Worm (Caenorhabditis elegans) whole organism, late embryonic: ENCODE data around the gene srw-62.

Source experiments
- C38D4.7 ChIP-seq: fragments of 200-800 bp; sonication (Bioruptor generic); optimal IDR thresholded peaks from 2 replicates; lab custom pipeline; 2018; ENCODE audit warnings: mild to moderate bottlenecking, missing genetic modification characterization, moderate library complexity, missing compliant biosample characterization
- K02D7.2 ChIP-seq: sonication (generic microtip); optimal IDR thresholded peaks from 2 replicates; lab custom pipeline; 2017; ENCODE audit warnings: mild to moderate bottlenecking, missing genetic modification characterization, missing compliant biosample characterization
- K09A11.1 ChIP-seq: sonication (generic microtip); optimal IDR thresholded peaks from 2 replicates; lab custom pipeline; 2017; ENCODE audit warnings: antibody characterized with exemption, mild to moderate bottlenecking, missing genetic modification characterization, missing compliant biosample characterization; ENCODE audit not compliant: insufficient read depth
- Y22D7AL.16 ChIP-seq: sonication (generic microtip); optimal IDR thresholded peaks from 2 replicates; lab custom pipeline; 2016; ENCODE audit warnings: missing genetic modification characterization, missing compliant biosample characterization
- ama-1 ChIP-seq: fragments of 150-350 bp; optimal IDR thresholded peaks from 2 replicates; lab custom pipeline; 2014
- ceh-14 ChIP-seq: sonication (generic microtip); optimal IDR thresholded peaks from 2 replicates; lab custom pipeline; 2016; ENCODE audit warnings: missing genotype, missing genetic modification characterization, missing compliant biosample characterization
- ceh-19 ChIP-seq: fragments of 200-800 bp; sonication (Bioruptor generic); optimal IDR thresholded peaks from 2 replicates; lab custom pipeline; 2018; ENCODE audit warnings: mild to moderate bottlenecking, missing genetic modification characterization, missing compliant biosample characterization
- ceh-22 ChIP-seq: sonication (generic microtip); optimal IDR thresholded peaks from 2 replicates; lab custom pipeline; 2017; ENCODE audit warnings: missing biosample characterization, missing genetic modification characterization
- ceh-31 ChIP-seq: sonication (generic microtip); optimal IDR thresholded peaks from 2 replicates; lab custom pipeline; 2016; ENCODE audit warnings: missing genetic modification characterization, missing compliant biosample characterization
- ceh-45 ChIP-seq: fragments of 200-800 bp; sonication (Bioruptor generic); IDR thresholded peaks from 2 replicates; pipeline ENCODE4 v1.3.6; 2022; ENCODE audit warnings: missing genetic modification reagents, missing genetic modification characterization, missing compliant biosample characterization
- ceh-48 ChIP-seq: sonication (generic microtip); optimal IDR thresholded peaks from 2 replicates; lab custom pipeline; 2016; ENCODE audit warnings: missing genetic modification characterization, inconsistent platforms, missing compliant biosample characterization
- ceh-6 ChIP-seq: fragments of 200-800 bp; sonication (Bioruptor generic); optimal IDR thresholded peaks from 2 replicates; lab custom pipeline; 2018; ENCODE audit warnings: mild to moderate bottlenecking, missing genetic modification characterization, missing compliant biosample characterization
- ceh-9 ChIP-seq: sonication (generic microtip); optimal IDR thresholded peaks from 2 replicates; lab custom pipeline; 2016; ENCODE audit warnings: mild to moderate bottlenecking, missing genetic modification characterization, inconsistent platforms, missing compliant biosample characterization
- che-1 ChIP-seq: sonication (generic microtip); optimal IDR thresholded peaks from 2 replicates; lab custom pipeline; 2016; ENCODE audit warnings: mild to moderate bottlenecking, missing genetic modification characterization, missing compliant biosample characterization
- elt-2 ChIP-seq: sonication (generic microtip); optimal IDR thresholded peaks from 2 replicates; lab custom pipeline; 2016; ENCODE audit warnings: missing genetic modification reagents, missing genetic modification characterization, missing compliant biosample characterization
- elt-4 ChIP-seq: sonication (generic microtip); optimal IDR thresholded peaks from 2 replicates; lab custom pipeline; 2016; ENCODE audit warnings: missing genetic modification characterization, missing compliant biosample characterization
- ets-4 ChIP-seq: sonication (generic microtip); optimal IDR thresholded peaks from 2 replicates; lab custom pipeline; 2016; ENCODE audit warnings: missing genetic modification characterization, missing compliant biosample characterization
- eyg-1 ChIP-seq: sonication (generic microtip); optimal IDR thresholded peaks from 2 replicates; lab custom pipeline; 2016; ENCODE audit warnings: missing genotype, missing genetic modification characterization, missing compliant biosample characterization
- fax-1 ChIP-seq: sonication (generic microtip); optimal IDR thresholded peaks from 2 replicates; lab custom pipeline; 2016; ENCODE audit warnings: missing genotype, missing genetic modification characterization, missing compliant biosample characterization
- fkh-10 ChIP-seq: fragments of 150-350 bp; optimal IDR thresholded peaks from 2 replicates; lab custom pipeline; 2014; ENCODE audit warnings: missing biosample characterization, missing genetic modification reagents, missing genetic modification characterization
- gmeb-2 ChIP-seq: sonication (generic microtip); optimal IDR thresholded peaks from 2 replicates; lab custom pipeline; 2016; ENCODE audit warnings: missing genetic modification characterization, inconsistent platforms, missing compliant biosample characterization
- hlh-15 ChIP-seq: sonication (generic microtip); optimal IDR thresholded peaks from 2 replicates; lab custom pipeline; 2016; ENCODE audit warnings: missing genetic modification characterization, missing compliant biosample characterization
- lin-11 ChIP-seq: fragments of 200-800 bp; sonication (Bioruptor generic); optimal IDR thresholded peaks from 2 replicates; lab custom pipeline; 2018; ENCODE audit warnings: mild to moderate bottlenecking, missing genetic modification characterization, missing compliant biosample characterization
- nfya-1 ChIP-seq: sonication (generic microtip); optimal IDR thresholded peaks from 2 replicates; lab custom pipeline; 2017; ENCODE audit warnings: missing genetic modification characterization, mild to moderate bottlenecking, missing compliant biosample characterization, antibody characterized with exemption, moderate library complexity
- nhr-232 ChIP-seq: sonication (generic microtip); optimal IDR thresholded peaks from 2 replicates; lab custom pipeline; 2016; ENCODE audit warnings: missing genetic modification characterization, missing compliant biosample characterization
- odd-2 ChIP-seq: sonication (generic microtip); optimal IDR thresholded peaks from 2 replicates; lab custom pipeline; 2017; ENCODE audit warnings: antibody characterized with exemption, mild to moderate bottlenecking, missing genetic modification characterization, missing compliant biosample characterization
- pag-3 ChIP-seq: sonication (generic microtip); optimal IDR thresholded peaks from 2 replicates; lab custom pipeline; 2016; ENCODE audit warnings: missing compliant biosample characterization, missing genetic modification characterization, borderline replicate concordance
- pax-1 ChIP-seq: fragments of 150-350 bp; optimal IDR thresholded peaks from 2 replicates; lab custom pipeline; 2014; ENCODE audit warnings: missing biosample characterization, missing genetic modification characterization
- pha-4 ChIP-seq: fragments of 150-350 bp; optimal IDR thresholded peaks from 2 replicates; lab custom pipeline; 2018; ENCODE audit warnings: missing biosample characterization, missing genetic modification reagents, missing genetic modification characterization
- pqm-1 ChIP-seq: sonication (generic microtip); optimal IDR thresholded peaks from 2 replicates; lab custom pipeline; 2016; ENCODE audit warnings: missing genetic modification characterization, missing compliant biosample characterization
- pros-1 ChIP-seq: fragments of 150-350 bp; optimal IDR thresholded peaks from 2 replicates; lab custom pipeline; 2014; ENCODE audit warnings: missing biosample characterization, missing genetic modification reagents, missing genetic modification characterization
- ref-2 ChIP-seq: sonication (generic microtip); optimal IDR thresholded peaks from 2 replicates; lab custom pipeline; 2016; ENCODE audit warnings: missing genetic modification characterization, missing compliant biosample characterization
- rnt-1 ChIP-seq: sonication (generic microtip); optimal IDR thresholded peaks from 2 replicates; lab custom pipeline; 2016; ENCODE audit warnings: missing genetic modification characterization, missing compliant biosample characterization
- sdc-2 ChIP-seq: sonication (generic microtip); optimal IDR thresholded peaks from 2 replicates; lab custom pipeline; 2016; ENCODE audit warnings: missing genotype, missing genetic modification characterization, missing compliant biosample characterization
- tbx-7 ChIP-seq: sonication (generic microtip); optimal IDR thresholded peaks from 2 replicates; lab custom pipeline; 2016; ENCODE audit warnings: missing genotype, missing genetic modification characterization, missing compliant biosample characterization
- ttx-3 ChIP-seq: sonication (generic microtip); optimal IDR thresholded peaks from 2 replicates; lab custom pipeline; 2016; ENCODE audit warnings: missing genetic modification reagents, missing genetic modification characterization, missing compliant biosample characterization
- unc-3 ChIP-seq, 2 experiments: fragments of 200-800 bp in 1 of 2; sonication (Bioruptor generic) in 1 of 2; sonication (generic microtip) in 1 of 2; conservative IDR thresholded peaks in 1 of 2; optimal IDR thresholded peaks in 1 of 2; 2 replicates each; pipeline versions ENCODE4 v1.3.6 to Lab custom; 2016 to 2022; ENCODE audit warnings: missing compliant biosample characterization in 2 of 2, missing genetic modification characterization in 2 of 2, missing genetic modification reagents in 1 of 2
- unc-42 ChIP-seq: sonication (generic microtip); optimal IDR thresholded peaks from 2 replicates; lab custom pipeline; 2016; ENCODE audit warnings: missing genotype, missing genetic modification characterization, missing compliant biosample characterization
- unc-55 ChIP-seq: sonication (generic microtip); optimal IDR thresholded peaks from 2 replicates; lab custom pipeline; 2017; ENCODE audit warnings: missing biosample characterization, missing genetic modification reagents, missing genetic modification characterization
- unc-86 ChIP-seq: sonication (generic microtip); optimal IDR thresholded peaks from 2 replicates; lab custom pipeline; 2016; ENCODE audit warnings: missing genetic modification characterization, missing compliant biosample characterization
- zip-5 ChIP-seq: sonication (generic microtip); optimal IDR thresholded peaks from 2 replicates; lab custom pipeline; 2016; ENCODE audit warnings: missing genetic modification characterization, missing compliant biosample characterization
- ztf-16 ChIP-seq: sonication (generic microtip); optimal IDR thresholded peaks from 2 replicates; lab custom pipeline; 2017; ENCODE audit warnings: missing genetic modification characterization, missing compliant biosample characterization

Gene srw-62

DNA sequence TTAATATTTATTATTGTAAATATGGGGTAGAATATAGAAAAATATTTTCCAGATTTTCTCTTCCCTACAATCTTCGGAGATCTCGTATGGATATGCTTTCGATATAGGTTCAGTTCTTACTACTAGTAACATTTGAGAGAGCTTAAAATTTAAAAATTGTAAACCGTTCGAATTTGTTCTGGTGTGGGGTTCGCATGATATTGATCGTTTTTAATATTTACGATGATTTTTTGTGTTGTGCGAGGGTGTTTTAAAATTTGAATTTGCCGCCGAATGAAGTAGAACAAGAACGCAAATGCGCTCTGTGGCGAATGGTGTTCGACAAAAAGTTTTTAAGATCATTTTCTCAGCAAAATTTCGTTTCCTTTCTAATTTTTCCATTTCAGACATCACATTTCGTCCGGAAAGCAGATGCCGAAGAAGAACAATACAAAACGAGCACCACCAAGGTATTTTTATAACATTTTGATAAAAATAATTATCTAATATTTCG lies 41.7 kb upstream of the srw-62 start, which contains the start of gene skr-17:
Gene skr-17 (plus strand): TSS at position 51 of the 493 bp plus-strand sequence.
- no peak for TF ChIP-seq pros-1 (tag; lab: Kevin White, UChicago)
- TF ChIP-seq rnt-1 (tag; lab: Kevin White, UChicago): no peak
- TF ChIP-seq che-1: no peak
- no peak for TF ChIP-seq pqm-1 (tag; lab: Kevin White, UChicago)
- no peak for TF ChIP-seq K02D7.2 (tag; lab: Kevin White, UChicago)
- TF ChIP-seq zip-5 (tag; lab: Kevin White, UChicago): no peak
- no peak for TF ChIP-seq ets-4

DNA sequence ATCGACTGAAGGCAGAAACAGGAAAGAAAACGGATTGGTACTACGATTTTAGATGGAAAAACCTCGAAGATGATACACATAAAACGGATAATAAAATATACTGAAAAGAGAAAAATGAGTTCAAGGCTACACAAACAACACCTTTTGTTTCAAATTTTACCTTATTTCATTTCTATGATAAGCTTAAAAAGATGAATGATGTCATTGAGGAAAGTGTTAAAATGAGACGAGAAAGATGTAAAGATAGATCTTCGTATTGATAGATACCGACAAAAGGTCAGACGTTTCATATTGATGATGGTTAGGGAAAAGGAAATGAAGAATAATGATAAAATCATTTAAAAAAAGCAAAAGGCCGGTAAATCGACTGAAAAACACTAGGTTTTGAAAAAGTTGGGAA lies 35.6 kb upstream of the srw-62 start:
- TF ChIP-seq ttx-3 (no peak), eyg-1 (tag; lab: Kevin White, UChicago) (no peak), odd-2 (tag; lab: Kevin White, UChicago) (no peak), ceh-31 (tag; lab: Kevin White, UChicago) (no peak), unc-42 (tag; lab: Kevin White, UChicago) (no peak), elt-2 (no peak), ceh-9 (no peak), K02D7.2 (tag; lab: Kevin White, UChicago) (no peak)

ce11 chrII:7790324-7790898 lies 34.8 kb upstream of the srw-62 start, which contains the start of gene srlf-1:
TSS of gene srlf-1 (plus strand) at chrII:7790591.
- no peak for TF ChIP-seq ztf-16 (tag; lab: Kevin White, UChicago)
- no peak for TF ChIP-seq ama-1
- no peak for TF ChIP-seq unc-3 (GFP tag; conservative IDR thresholded peaks at IDR 0.05; lab: Robert Waterston, UW)
- no peak for TF ChIP-seq unc-3 (tag; optimal IDR thresholded peaks at IDR 0.05; lab: Kevin White, UChicago)
- no peak for TF ChIP-seq ceh-22 (tag; lab: Kevin White, UChicago)
- TF ChIP-seq nhr-232 (tag; lab: Kevin White, UChicago): no peak
- TF ChIP-seq nfya-1 (tag; lab: Kevin White, UChicago): no peak
- TF ChIP-seq unc-55: no peak
- TF ChIP-seq elt-2: no peak
- TF ChIP-seq unc-86: no peak
- TF ChIP-seq ref-2 (tag; lab: Kevin White, UChicago): no peak
- TF ChIP-seq tbx-7 (tag; lab: Kevin White, UChicago): no peak
- TF ChIP-seq C38D4.7 (GFP tag; lab: Kevin White, UChicago): no peak
- no peak for TF ChIP-seq K09A11.1 (tag; lab: Kevin White, UChicago)

- TF ChIP-seq unc-3 (GFP tag; conservative IDR thresholded peaks at IDR 0.05; lab: Robert Waterston, UW) (no peak), unc-3 (tag; optimal IDR thresholded peaks at IDR 0.05; lab: Kevin White, UChicago) (no peak), fax-1 (tag; lab: Kevin White, UChicago) (no peak), gmeb-2 (tag; lab: Kevin White, UChicago) (no peak), pros-1 (tag; lab: Kevin White, UChicago) (no peak), zip-5 (tag; lab: Kevin White, UChicago) (no peak), pax-1 (tag; lab: Kevin White, UChicago) (no peak), unc-86 (no peak), fkh-10 (GFP tag; lab: Kevin White, UChicago) (no peak), ztf-16 (tag; lab: Kevin White, UChicago) (no peak)
- TF ChIP-seq, all 69 proteins: peak for 0
These were observed 33.7 kb upstream of the srw-62 start for ce11 chrII:7791408-7792050.

DNA sequence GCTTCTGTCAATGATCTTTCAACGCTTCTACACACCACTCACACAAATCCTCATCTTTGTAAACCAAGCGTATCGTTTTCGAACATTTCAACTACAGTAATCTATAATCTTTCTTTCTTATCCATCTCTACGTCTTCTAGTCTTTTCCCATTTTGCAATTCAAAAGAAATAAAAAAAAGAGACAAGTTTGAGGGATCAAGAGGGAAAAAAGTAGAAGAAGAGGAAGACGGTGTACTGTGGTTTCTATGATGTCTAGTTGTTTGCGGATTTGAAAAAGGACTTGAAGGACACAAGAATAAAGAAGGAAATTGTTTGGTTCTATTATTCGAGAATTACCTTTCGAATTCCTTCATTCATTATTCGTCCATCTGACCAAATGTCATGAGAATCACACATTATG lies 32.7 kb upstream of the srw-62 start:
- TF ChIP-seq unc-55: no peak
- no peak for TF ChIP-seq ttx-3
- no peak for TF ChIP-seq unc-86
- TF ChIP-seq ztf-16 (tag; lab: Kevin White, UChicago): no peak
- no peak for TF ChIP-seq ceh-48 (tag; lab: Kevin White, UChicago)
- TF ChIP-seq ceh-14: no peak
- TF ChIP-seq ceh-19 (GFP tag; lab: Kevin White, UChicago): no peak
- TF ChIP-seq Y22D7AL.16 (tag; lab: Kevin White, UChicago): no peak
- TF ChIP-seq elt-4 (tag; lab: Kevin White, UChicago): no peak
- TF ChIP-seq pha-4: no peak
- TF ChIP-seq unc-3 (GFP tag; conservative IDR thresholded peaks at IDR 0.05; lab: Robert Waterston, UW): no peak
- no peak for TF ChIP-seq unc-3 (tag; optimal IDR thresholded peaks at IDR 0.05; lab: Kevin White, UChicago)
- TF ChIP-seq lin-11 (tag; lab: Kevin White, UChicago): no peak
- no peak for TF ChIP-seq ceh-6 (GFP tag; lab: Kevin White, UChicago)
- TF ChIP-seq pag-3 (tag; lab: Kevin White, UChicago): no peak
- no peak for TF ChIP-seq sdc-2
- TF ChIP-seq ceh-45 (GFP tag; lab: Robert Waterston, UW): no peak
- no peak for TF ChIP-seq hlh-15 (tag; lab: Kevin White, UChicago)
